Fruit fly (Drosophila melanogaster) whole organism, prepupa: ENCODE measurements around the gene zye.
A peak's percentile ranks its signal among the peaks of the same experiment; 100 is the strongest.

Source experiments
- CG34406 ChIP-seq: fragments of 200-800 bp; sonication (Bioruptor generic); optimal IDR thresholded peaks from 3 replicates; lab custom pipeline; 2016; ENCODE audit warnings: missing biosample characterization, missing genetic modification characterization
- CG6854 ChIP-seq: fragments of 200-800 bp; sonication (Bioruptor generic); optimal IDR thresholded peaks from 2 replicates; lab custom pipeline; 2017; ENCODE audit warnings: missing biosample characterization, mild to moderate bottlenecking, missing genetic modification characterization
- Eip93F ChIP-seq: fragments of 200-800 bp; sonication (Bioruptor generic); optimal IDR thresholded peaks from 2 replicates; lab custom pipeline; 2016; ENCODE audit warnings: missing biosample characterization, mild to moderate bottlenecking, missing genetic modification characterization
- Ets21C ChIP-seq: fragments of 200-800 bp; sonication (Bioruptor generic); optimal IDR thresholded peaks from 3 replicates; lab custom pipeline; 2016; ENCODE audit warnings: missing biosample characterization, missing genetic modification characterization
- Hr38 ChIP-seq: sonication (Bioruptor generic); optimal IDR thresholded peaks from 2 replicates; lab custom pipeline; 2016; ENCODE audit warnings: missing biosample characterization, missing genetic modification characterization
- OdsH ChIP-seq: fragments of 200-800 bp; sonication (Bioruptor generic); optimal IDR thresholded peaks from 3 replicates; lab custom pipeline; 2016; ENCODE audit warnings: missing biosample characterization, missing genetic modification characterization
- dsx ChIP-seq: fragments of 200-800 bp; optimal IDR thresholded peaks from 3 replicates; lab custom pipeline; 2019; ENCODE audit warnings: missing biosample characterization, mild to moderate bottlenecking, missing genetic modification characterization, moderate library complexity; ENCODE audit not compliant: poor library complexity, severe bottlenecking
- net ChIP-seq: fragments of 200-800 bp; sonication (Bioruptor generic); optimal IDR thresholded peaks from 3 replicates; lab custom pipeline; 2016; ENCODE audit warnings: missing biosample characterization, missing genetic modification characterization
- ss ChIP-seq, 2 experiments: fragments of 200-800 bp; sonication (Bioruptor generic); optimal IDR thresholded peaks; 2 replicates in 1 of 2; 3 replicates in 1 of 2; lab custom pipeline; 2017 to 2018; ENCODE audit warnings: mild to moderate bottlenecking in 2 of 2, missing biosample characterization in 2 of 2, missing genetic modification characterization in 2 of 2, moderate library complexity in 1 of 2
- vri ChIP-seq: fragments of 200-800 bp; sonication (Bioruptor generic); optimal IDR thresholded peaks from 3 replicates; lab custom pipeline; 2016; ENCODE audit warnings: missing biosample characterization, mild to moderate bottlenecking, missing genetic modification characterization

- TF ChIP-seq Eip93F (no peak), CG34406 (no peak), dsx (peak; percentile 62), Ets21C (GFP tag; lab: Kevin White, UChicago) (no peak), CG6854 (GFP tag; lab: Kevin White, UChicago) (peak; percentile 66), OdsH (GFP tag; lab: Kevin White, UChicago) (no peak), net (GFP tag; lab: Kevin White, UChicago) (peak; percentile 58), Hr38 (GFP tag; lab: Kevin White, UChicago) (no peak), vri (no peak), ss (GFP tag; optimal IDR thresholded peaks at IDR 0.05; lab: Kevin White, UChicago) (peak; percentile 12 to 21)
Measured at dm6 chr3L:20401026-20401912, 12.1 kb upstream of the zye start, which contains the start of gene trbl.
